Worm (Caenorhabditis elegans) whole organism, L4 larva: ENCODE data around the gene ZK354.6.

Experiments used
- arid-1 ChIP-seq: fragments of 200-800 bp; sonication (Bioruptor generic); conservative IDR thresholded peaks from 2 replicates; pipeline ENCODE4 v1.3.6; 2022; ENCODE audit warnings: missing genetic modification reagents, missing genetic modification characterization, missing compliant biosample characterization
- ceh-44 ChIP-seq: fragments of 200-800 bp; sonication (Bioruptor generic); IDR thresholded peaks from 2 replicates; pipeline ENCODE4 v1.3.6; 2022; ENCODE audit warnings: missing genetic modification reagents, missing genetic modification characterization, missing compliant biosample characterization
- dpl-1 ChIP-seq: fragments of 150-350 bp; optimal IDR thresholded peaks from 2 replicates; lab custom pipeline; 2014; ENCODE audit warnings: missing biosample characterization, missing genetic modification reagents, missing genetic modification characterization
- egl-27 ChIP-seq: sonication (generic microtip); optimal IDR thresholded peaks from 3 replicates; lab custom pipeline; 2017; ENCODE audit warnings: missing biosample characterization, missing genetic modification reagents, missing genetic modification characterization
- nhr-102 ChIP-seq: sonication (generic microtip); optimal IDR thresholded peaks from 2 replicates; lab custom pipeline; 2016; ENCODE audit warnings: mild to moderate bottlenecking, missing genetic modification characterization, moderate library complexity, missing compliant biosample characterization
- pqm-1 ChIP-seq: sonication (generic microtip); optimal IDR thresholded peaks from 2 replicates; lab custom pipeline; 2017; ENCODE audit warnings: missing biosample characterization, missing genetic modification characterization
- sdz-12 ChIP-seq: fragments of 200-800 bp; sonication (Bioruptor generic); optimal IDR thresholded peaks from 2 replicates; lab custom pipeline; 2018; ENCODE audit warnings: mild to moderate bottlenecking, missing genetic modification characterization, missing compliant biosample characterization

DNA sequence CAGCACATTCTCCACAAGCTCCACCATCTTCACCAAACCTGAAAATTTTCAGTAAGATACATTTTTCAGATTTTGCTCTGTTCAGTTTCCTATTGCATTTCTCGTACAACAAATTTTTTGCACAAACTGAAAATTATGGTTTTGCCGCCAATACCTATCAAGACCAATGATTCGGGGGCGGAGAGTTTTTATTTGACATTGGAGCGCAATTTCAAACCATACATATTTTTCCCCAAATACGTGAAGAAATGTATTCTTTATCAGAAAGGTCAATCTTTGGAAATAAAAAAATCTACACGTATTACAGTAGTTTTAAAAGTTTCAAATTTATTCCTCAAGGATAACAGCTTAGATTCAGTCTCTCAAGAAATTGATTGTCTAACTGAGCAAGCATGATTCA is 30.9 kb downstream of the ZK354.6 start, which contains the start of gene F36H12.5:
- no peak for TF ChIP-seq arid-1
- no peak for TF ChIP-seq nhr-102 (tag; lab: Kevin White, UChicago)
- TF ChIP-seq dpl-1 (GFP tag; lab: Kevin White, UChicago), result no peak
- no peak for TF ChIP-seq sdz-12 (GFP tag; lab: Kevin White, UChicago)
- TF ChIP-seq ceh-44 (GFP tag; lab: Robert Waterston, UW), result no peak
- TF ChIP-seq pqm-1, result no peak
- TF ChIP-seq egl-27 (tag; lab: Kevin White, UChicago), result no peak
